Fruit fly (Drosophila melanogaster): ENCODE results near the gene CG7133.

The CG7133 gene

dm6 chr3L:22074347-22074971, at the start of gene CG7133 (continued):
- TF ChIP-seq CG17186 (GFP tag; optimal IDR thresholded peaks at IDR 0.05) (no peak), Sry-β (GFP tag; optimal IDR thresholded peaks at IDR 0.05) (peak; percentile 53), D19B (GFP tag; optimal IDR thresholded peaks at IDR 0.05) (no peak), Hmx (GFP tag; optimal IDR thresholded peaks at IDR 0.05) (no peak), trh (GFP tag; optimal IDR thresholded peaks at IDR 0.05) (peak; percentile 1), maf-S (GFP tag; optimal IDR thresholded peaks at IDR 0.05) (no peak), sob (GFP tag; IDR thresholded peaks at IDR 0.05) (no peak), al (GFP tag; IDR thresholded peaks at IDR 0.05) (no peak), sima (GFP tag; optimal IDR thresholded peaks at IDR 0.05) (no peak), CG16813 (GFP tag; IDR thresholded peaks at IDR 0.05; ENCODE audit: partially characterized antibody) (peak; percentile 85), CG13894 (tag; optimal IDR thresholded peaks at IDR 0.05) (peak; percentile 60), CG11560 (tag; IDR thresholded peaks at IDR 0.05) (no peak), ash1 (GFP tag; optimal IDR thresholded peaks at IDR 0.05) (no peak), Neu2 (GFP tag; optimal IDR thresholded peaks at IDR 0.05; ENCODE audit: borderline replicate concordance) (no peak), Hr39 (optimal IDR thresholded peaks at IDR 0.05) (no peak), toy (GFP tag; IDR thresholded peaks at IDR 0.05) (no peak), CG8924 (tag; optimal IDR thresholded peaks at IDR 0.05) (peak; percentile 4), croc (GFP tag; conservative IDR thresholded peaks at IDR 0.05) (no peak), CG4617 (GFP tag; optimal IDR thresholded peaks at IDR 0.05; ENCODE audit: borderline replicate concordance) (peak; percentile 24), CG42726 (GFP tag; IDR thresholded peaks at IDR 0.05; ENCODE audit: partially characterized antibody) (peak; percentile 82; the same call in 1 of the 2 replicates), grau (tag; optimal IDR thresholded peaks at IDR 0.05) (peak; percentile 8), fd3F (GFP tag; optimal IDR thresholded peaks at IDR 0.05) (no peak), pros (GFP tag; optimal IDR thresholded peaks at IDR 0.05) (no peak), CG11696 (GFP tag; IDR thresholded peaks at IDR 0.05) (no peak), CG12104 (GFP tag; optimal IDR thresholded peaks at IDR 0.05) (no peak), sens (GFP tag) (peak; percentile 67), row (GFP tag; IDR thresholded peaks at IDR 0.05) (peak; percentile 68), sc (optimal IDR thresholded peaks at IDR 0.05) (no peak), sc (GFP tag; optimal IDR thresholded peaks at IDR 0.05) (no peak), vnd (GFP tag; IDR thresholded peaks at IDR 0.05; ENCODE audit: partially characterized antibody) (peak; percentile 88), CG17612 (GFP tag; IDR thresholded peaks at IDR 0.05) (no peak), zen (tag; optimal IDR thresholded peaks at IDR 0.05) (peak; percentile 60), CG11695 (GFP tag; IDR thresholded peaks at IDR 0.05) (no peak), CG12744 (GFP tag; optimal IDR thresholded peaks at IDR 0.05) (no peak), CG7357 (GFP tag; IDR thresholded peaks at IDR 0.05) (no peak), Xbp1 (GFP tag; optimal IDR thresholded peaks at IDR 0.05) (peak; percentile 33), CG14667 (GFP tag; IDR thresholded peaks at IDR 0.05) (no peak), slbo (GFP tag; IDR thresholded peaks at IDR 0.05) (no peak), Ravus (GFP tag; IDR thresholded peaks at IDR 0.05) (no peak), CG9797 (GFP tag; optimal IDR thresholded peaks at IDR 0.05) (peak; percentile 48), PHDP (tag; optimal IDR thresholded peaks at IDR 0.05) (no peak), Scr (GFP tag; IDR thresholded peaks at IDR 0.05; ENCODE audit: partially characterized antibody) (peak; percentile 92), tna (GFP tag; IDR thresholded peaks at IDR 0.05; ENCODE audit: partially characterized antibody) (peak; percentile 77), Doc3 (GFP tag; IDR thresholded peaks at IDR 0.05; ENCODE audit: partially characterized antibody) (peak; percentile 89), CG32532 (GFP tag; IDR thresholded peaks at IDR 0.05) (peak; percentile 6; the same call in 1 of the 2 replicates), unc-4 (GFP tag; IDR thresholded peaks at IDR 0.05; ENCODE audit: partially characterized antibody) (peak; percentile 84), lilli (GFP tag; optimal IDR thresholded peaks at IDR 0.05) (peak; percentile 22), knrl (GFP tag; IDR thresholded peaks at IDR 0.05; ENCODE audit: partially characterized antibody) (peak; percentile 90), Gug (GFP tag; IDR thresholded peaks at IDR 0.05) (peak; percentile 19; the same call in 1 of the 4 replicates), Dll (GFP tag; IDR thresholded peaks at IDR 0.05; ENCODE audit: partially characterized antibody) (peak; percentile 90)

Data from whole organism, embryonic.